Fruit fly (Drosophila melanogaster) whole organism: Measurements from ENCODE around the gene CG2794.

ENCODE experiments used
- CG8478 ChIP-seq: fragments of >200 bp; optimal IDR thresholded peaks from 2 replicates; lab custom pipeline; 2018; ENCODE audit warnings: inconsistent platforms
- Dll ChIP-seq: fragments of >200 bp; optimal IDR thresholded peaks from 2 replicates; lab custom pipeline; 2017
- usp ChIP-seq: fragments of >200 bp; optimal IDR thresholded peaks from 2 replicates; lab custom pipeline; 2017; ENCODE audit warnings: missing biosample characterization, missing genetic modification characterization, mixed read lengths

dm6 chr2L:521940-522632, 41.9 kb upstream of the CG2794 start:
- TF ChIP-seq CG8478: no peak
- no peak for TF ChIP-seq usp
- TF ChIP-seq Dll (lab: Kevin White, UChicago): no peak
